Fruit fly (Drosophila melanogaster) whole organism, adult: ENCODE results near the gene CG31639.

ENCODE experiments used
- CG11617 ChIP-seq: fragments of 200-800 bp; sonication (Bioruptor generic); optimal IDR thresholded peaks from 2 replicates; lab custom pipeline; 2017; ENCODE audit warnings: mild to moderate bottlenecking, missing biosample characterization, missing genetic modification reagents, missing genetic modification characterization
- CG12768 ChIP-seq: fragments of 200-800 bp; sonication (Bioruptor generic); optimal IDR thresholded peaks from 2 replicates; lab custom pipeline; 2017; ENCODE audit warnings: missing biosample characterization, missing genetic modification characterization, mild to moderate bottlenecking, moderate library complexity, missing genetic modification reagents
- CG14711 ChIP-seq: fragments of 200-800 bp; sonication (Bioruptor generic); optimal IDR thresholded peaks from 2 replicates; lab custom pipeline; 2018; ENCODE audit warnings: missing biosample characterization, mild to moderate bottlenecking, missing genetic modification characterization, moderate library complexity
- CG1620 ChIP-seq: fragments of 200-800 bp; sonication (Bioruptor generic); optimal IDR thresholded peaks from 2 replicates; lab custom pipeline; 2016; ENCODE audit warnings: missing biosample characterization, missing genetic modification characterization
- CG33017 ChIP-seq: fragments of 200-800 bp; sonication (Bioruptor generic); optimal IDR thresholded peaks from 2 replicates; lab custom pipeline; 2018; ENCODE audit warnings: missing biosample characterization, mild to moderate bottlenecking, missing genetic modification characterization, moderate library complexity
- CG5204 ChIP-seq: fragments of 200-800 bp; sonication (Bioruptor generic); optimal IDR thresholded peaks from 2 replicates; lab custom pipeline; 2016; ENCODE audit warnings: missing biosample characterization, missing genetic modification characterization
- CG7045 ChIP-seq: fragments of 200-800 bp; sonication (Bioruptor generic); optimal IDR thresholded peaks from 2 replicates; lab custom pipeline; 2017; ENCODE audit warnings: missing biosample characterization, mild to moderate bottlenecking, missing genetic modification characterization
- CG7101 ChIP-seq: fragments of 200-800 bp; sonication (Bioruptor generic); optimal IDR thresholded peaks from 2 replicates; lab custom pipeline; 2018; ENCODE audit warnings: missing biosample characterization, mild to moderate bottlenecking, missing genetic modification characterization, moderate library complexity
- Clk ChIP-seq: fragments of 200-800 bp; sonication (Bioruptor generic); optimal IDR thresholded peaks from 2 replicates; lab custom pipeline; 2017; ENCODE audit warnings: missing biosample characterization, missing genetic modification characterization
- Crg-1 ChIP-seq: fragments of 200-800 bp; sonication (Bioruptor generic); optimal IDR thresholded peaks from 2 replicates; lab custom pipeline; 2016; ENCODE audit warnings: missing biosample characterization, missing genetic modification characterization
- Hr96 ChIP-seq: fragments of 200-800 bp; sonication (Bioruptor generic); optimal IDR thresholded peaks from 2 replicates; lab custom pipeline; 2016; ENCODE audit warnings: missing biosample characterization, missing genetic modification characterization
- Mnt ChIP-seq: fragments of 200-800 bp; sonication (Bioruptor generic); optimal IDR thresholded peaks from 2 replicates; lab custom pipeline; 2016; ENCODE audit warnings: missing biosample characterization, mild to moderate bottlenecking, missing genetic modification characterization
- bab1 ChIP-seq: fragments of 200-800 bp; sonication (Bioruptor generic); optimal IDR thresholded peaks from 3 replicates; lab custom pipeline; 2019; ENCODE audit warnings: missing biosample characterization, mild to moderate bottlenecking, missing genetic modification characterization, moderate library complexity
- cic ChIP-seq: fragments of 200-800 bp; sonication (Bioruptor generic); optimal IDR thresholded peaks from 2 replicates; lab custom pipeline; 2017; ENCODE audit warnings: missing biosample characterization, mild to moderate bottlenecking, missing genetic modification characterization, moderate library complexity
- cnc ChIP-seq, 2 experiments: fragments of >200 bp; optimal IDR thresholded peaks; 2 replicates each; lab custom pipeline; 2017
- kay ChIP-seq: fragments of 200-800 bp; sonication (Bioruptor generic); peaks from one replicate; lab custom pipeline; 2016; ENCODE audit warnings: missing biosample characterization, missing genetic modification characterization, borderline replicate concordance
- ovo ChIP-seq: fragments of 200-800 bp; sonication (Bioruptor generic); optimal IDR thresholded peaks from 2 replicates; lab custom pipeline; 2016; ENCODE audit warnings: missing biosample characterization, missing genetic modification characterization
- pad ChIP-seq: fragments of 200-800 bp; sonication (Bioruptor generic); optimal IDR thresholded peaks from 3 replicates; lab custom pipeline; 2017; ENCODE audit warnings: missing biosample characterization, missing genetic modification characterization, mild to moderate bottlenecking, moderate library complexity, missing genetic modification reagents
- tj ChIP-seq: fragments of 200-800 bp; sonication (Bioruptor generic); optimal IDR thresholded peaks from 3 replicates; lab custom pipeline; 2017; ENCODE audit warnings: missing biosample characterization, mild to moderate bottlenecking, missing genetic modification characterization, moderate library complexity
- toe ChIP-seq: fragments of 200-800 bp; sonication (Bioruptor generic); optimal IDR thresholded peaks from 2 replicates; lab custom pipeline; 2016; ENCODE audit warnings: missing biosample characterization, missing genetic modification characterization

CG31639 gene

dm6 chr2L:6155041-6155440, at the start of gene CG31639:
Gene CG31639, minus strand, starts transcription at chr2L:6155141.
- TF ChIP-seq tj (GFP tag; lab: Kevin White, UChicago) (no peak), CG5204 (GFP tag; lab: Kevin White, UChicago) (no peak), kay (GFP tag; lab: Kevin White, UChicago) (no peak), bab1 (GFP tag; lab: Kevin White, UChicago) (no peak), cnc (optimal IDR thresholded peaks at IDR 0.05; lab: Kevin White, UChicago) (no peak), CG11617 (GFP tag; lab: Kevin White, UChicago) (no peak), CG7101 (no peak), toe (GFP tag; lab: Kevin White, UChicago) (no peak), pad (GFP tag; lab: Kevin White, UChicago) (no peak)

DNA sequence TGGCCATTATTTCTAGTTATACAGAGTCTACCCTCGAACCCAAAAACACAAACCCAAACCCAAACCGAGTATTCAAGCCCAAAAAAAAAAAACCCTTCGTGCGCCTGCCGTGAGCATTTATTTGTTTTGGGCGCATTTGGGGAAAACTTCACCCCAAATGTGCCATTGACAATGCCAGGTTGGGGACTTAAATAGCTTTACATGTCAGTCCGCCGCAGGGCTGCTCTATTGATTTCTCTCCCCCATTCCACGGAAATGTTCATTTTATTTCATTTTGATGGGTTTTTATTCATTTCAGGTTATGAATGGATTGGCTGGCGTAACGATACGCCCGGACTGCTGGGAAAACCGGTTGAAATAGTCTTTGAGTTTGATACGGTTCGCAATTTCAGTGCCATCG, 47.9 kb upstream of the CG31639 start:
- TF ChIP-seq Crg-1 = no peak
- TF ChIP-seq CG5204 (GFP tag; lab: Kevin White, UChicago) = no peak
- no peak for TF ChIP-seq CG7045 (GFP tag; lab: Kevin White, UChicago)
- TF ChIP-seq CG33017 (tag; lab: Kevin White, UChicago) = no peak
- TF ChIP-seq ovo = no peak
- TF ChIP-seq bab1 (GFP tag; lab: Kevin White, UChicago) = no peak
- TF ChIP-seq CG12768 = no peak
- no peak for TF ChIP-seq toe (GFP tag; lab: Kevin White, UChicago)
- no peak for TF ChIP-seq pad (GFP tag; lab: Kevin White, UChicago)
- no peak for TF ChIP-seq CG1620
- no peak for TF ChIP-seq CG11617 (GFP tag; lab: Kevin White, UChicago)

- TF ChIP-seq cic (GFP tag; lab: Kevin White, UChicago) = no peak
- no peak for TF ChIP-seq kay (GFP tag; lab: Kevin White, UChicago)
- TF ChIP-seq CG7045 (GFP tag; lab: Kevin White, UChicago) = no peak
- no peak for TF ChIP-seq toe (GFP tag; lab: Kevin White, UChicago)
- TF ChIP-seq Crg-1 = no peak
- no peak for TF ChIP-seq cnc (optimal IDR thresholded peaks at IDR 0.05; lab: Kevin White, UChicago)
- no peak for TF ChIP-seq CG14711 (tag; lab: Kevin White, UChicago)
- no peak for TF ChIP-seq CG12768
- no peak for TF ChIP-seq Hr96 (GFP tag; lab: Kevin White, UChicago)
- no peak for TF ChIP-seq CG11617 (GFP tag; lab: Kevin White, UChicago)
- no peak for TF ChIP-seq CG33017 (tag; lab: Kevin White, UChicago)
- no peak for TF ChIP-seq Mnt (GFP tag; lab: Kevin White, UChicago)
- TF ChIP-seq pad (GFP tag; lab: Kevin White, UChicago) = no peak
- no peak for TF ChIP-seq CG5204 (GFP tag; lab: Kevin White, UChicago)
- no peak for TF ChIP-seq CG7101
- no peak for TF ChIP-seq Clk
- TF ChIP-seq tj (GFP tag; lab: Kevin White, UChicago) = no peak
- no peak for TF ChIP-seq CG1620
- TF ChIP-seq ovo = no peak
- TF ChIP-seq bab1 (GFP tag; lab: Kevin White, UChicago) = no peak
Measured at dm6 chr2L:6201469-6201868, 46.5 kb upstream of the CG31639 start.

dm6 chr2L:6199544-6199943, 44.6 kb upstream of the CG31639 start:
- no peak for TF ChIP-seq CG14711 (tag; lab: Kevin White, UChicago)
- TF ChIP-seq CG7101 = no peak
- TF ChIP-seq Hr96 (GFP tag; lab: Kevin White, UChicago) = no peak
- no peak for TF ChIP-seq cnc (optimal IDR thresholded peaks at IDR 0.05; lab: Kevin White, UChicago)
- no peak for TF ChIP-seq Crg-1
- no peak for TF ChIP-seq CG7045 (GFP tag; lab: Kevin White, UChicago)
- TF ChIP-seq cic (GFP tag; lab: Kevin White, UChicago) = no peak
- TF ChIP-seq kay (GFP tag; lab: Kevin White, UChicago) = no peak

DNA sequence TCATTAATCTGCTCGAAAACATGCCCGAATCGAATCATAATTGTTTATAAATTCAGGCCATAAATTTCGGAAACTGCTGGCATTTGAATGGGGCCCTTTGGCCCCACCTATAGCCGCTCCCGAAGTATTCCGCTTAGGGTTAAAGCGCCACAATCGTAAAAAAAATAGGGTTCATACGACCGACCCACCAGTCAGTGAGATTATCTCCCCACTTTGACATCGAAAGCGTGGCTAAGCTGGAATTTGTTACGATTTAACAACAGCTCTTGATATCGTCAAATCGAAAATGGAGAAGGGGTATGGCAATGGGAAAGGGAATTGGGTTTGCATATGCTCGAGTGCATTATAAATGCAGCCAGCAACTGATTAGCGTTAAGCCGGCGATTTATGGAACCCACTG, 43.9 kb upstream of the CG31639 start:
- TF ChIP-seq CG14711 (tag; lab: Kevin White, UChicago) (no peak), Clk (no peak), cnc (optimal IDR thresholded peaks at IDR 0.05; lab: Kevin White, UChicago) (no peak), CG7045 (GFP tag; lab: Kevin White, UChicago) (no peak), bab1 (GFP tag; lab: Kevin White, UChicago) (no peak), CG5204 (GFP tag; lab: Kevin White, UChicago) (no peak), toe (GFP tag; lab: Kevin White, UChicago) (no peak)

DNA sequence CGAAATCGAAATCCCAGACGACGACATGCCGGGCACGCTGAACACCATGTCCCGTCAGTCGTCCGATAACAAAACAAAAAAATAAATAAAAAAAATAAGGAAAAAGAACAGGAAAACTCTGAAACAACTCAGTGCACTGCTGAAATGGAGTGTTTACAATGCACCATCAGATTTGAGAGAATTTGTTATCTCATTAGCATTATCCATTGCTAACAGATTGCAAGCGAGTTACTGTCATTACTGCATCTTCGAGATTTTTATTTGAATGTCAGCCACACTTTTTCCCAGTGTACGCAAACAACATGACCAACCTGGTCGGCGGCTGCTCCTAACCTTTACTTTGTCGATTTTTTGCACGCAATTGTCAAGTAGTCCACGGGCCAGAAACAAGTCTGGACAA, 42.8 kb upstream of the CG31639 start:
- TF ChIP-seq ovo = no peak
- no peak for TF ChIP-seq Crg-1
- TF ChIP-seq tj (GFP tag; lab: Kevin White, UChicago) = no peak
- no peak for TF ChIP-seq cic (GFP tag; lab: Kevin White, UChicago)

- TF ChIP-seq Mnt (GFP tag; lab: Kevin White, UChicago) (no peak), Clk (no peak), CG1620 (no peak), CG12768 (no peak), CG33017 (tag; lab: Kevin White, UChicago) (no peak), CG14711 (tag; lab: Kevin White, UChicago) (no peak)
Measured at dm6 chr2L:6194054-6194453, 39.1 kb upstream of the CG31639 start.
